Fruit fly (Drosophila melanogaster) whole organism, embryonic: ENCODE measurements around the gene dysf.
A peak's percentile ranks its signal among the peaks of the same experiment; 100 is the strongest.

ENCODE experiments used
- Asciz ChIP-seq: fragments of 200-800 bp; sonication (Bioruptor generic); optimal IDR thresholded peaks from 2 replicates; lab custom pipeline; 2017; ENCODE audit warnings: missing biosample characterization, mild to moderate bottlenecking, missing genetic modification characterization, missing genetic modification reagents
- BtbVII ChIP-seq: fragments of 200-800 bp; sonication (Bioruptor generic); optimal IDR thresholded peaks from 3 replicates; lab custom pipeline; 2017; ENCODE audit warnings: missing biosample characterization, mild to moderate bottlenecking, missing genetic modification characterization
- CG10209 ChIP-seq: fragments of 200-800 bp; sonication (Bioruptor generic); optimal IDR thresholded peaks from 3 replicates; lab custom pipeline; 2017; ENCODE audit warnings: missing biosample characterization, mild to moderate bottlenecking, missing genetic modification characterization, missing genetic modification reagents
- CG10431 ChIP-seq: fragments of 200-800 bp; sonication (Bioruptor generic); optimal IDR thresholded peaks from 3 replicates; lab custom pipeline; 2018; ENCODE audit warnings: missing biosample characterization, mild to moderate bottlenecking, missing genetic modification characterization
- CG10565 ChIP-seq: fragments of 200-800 bp; sonication (Bioruptor generic); optimal IDR thresholded peaks from 3 replicates; lab custom pipeline; 2016; ENCODE audit warnings: missing biosample characterization, mild to moderate bottlenecking, missing genetic modification characterization
- CG10654 ChIP-seq: fragments of 200-800 bp; sonication (Bioruptor generic); optimal IDR thresholded peaks from 2 replicates; lab custom pipeline; 2016; ENCODE audit warnings: missing biosample characterization, missing genetic modification characterization
- CG12071 ChIP-seq: fragments of 200-800 bp; sonication (Bioruptor generic); optimal IDR thresholded peaks from 3 replicates; lab custom pipeline; 2018; ENCODE audit warnings: missing biosample characterization, mild to moderate bottlenecking, missing genetic modification characterization
- CG12104 ChIP-seq: fragments of 200-800 bp; sonication (Bioruptor generic); optimal IDR thresholded peaks from 3 replicates; lab custom pipeline; 2016; ENCODE audit warnings: missing biosample characterization, missing genetic modification characterization
- CG13775 ChIP-seq: fragments of 200-800 bp; sonication (Bioruptor generic); optimal IDR thresholded peaks from 3 replicates; lab custom pipeline; 2017; ENCODE audit warnings: missing biosample characterization, mild to moderate bottlenecking, missing genetic modification characterization
- CG15601 ChIP-seq: fragments of 200-800 bp; sonication (Bioruptor generic); optimal IDR thresholded peaks from 3 replicates; lab custom pipeline; 2019; ENCODE audit warnings: missing biosample characterization, mild to moderate bottlenecking, missing genetic modification characterization, moderate library complexity
- CG1603 ChIP-seq: fragments of 200-800 bp; sonication (Bioruptor generic); optimal IDR thresholded peaks from 2 replicates; lab custom pipeline; 2019; ENCODE audit warnings: missing biosample characterization, mild to moderate bottlenecking, missing genetic modification characterization, moderate library complexity
- CG17829 ChIP-seq: fragments of 200-800 bp; optimal IDR thresholded peaks from 2 replicates; lab custom pipeline; 2019; ENCODE audit warnings: missing biosample characterization, mild to moderate bottlenecking, missing genetic modification characterization, moderate library complexity
- CG2678 ChIP-seq: fragments of 200-800 bp; sonication (Bioruptor generic); optimal IDR thresholded peaks from 3 replicates; lab custom pipeline; 2019; ENCODE audit warnings: missing biosample characterization, mild to moderate bottlenecking, missing genetic modification characterization, moderate library complexity
- CG31441 ChIP-seq: fragments of 200-800 bp; sonication (Bioruptor generic); IDR thresholded peaks from 2 replicates; pipeline ENCODE4 v1.3.6; 2022; ENCODE audit warnings: missing biosample characterization, missing genetic modification characterization
- CG32532 ChIP-seq: fragments of 200-800 bp; sonication (Bioruptor generic); IDR thresholded peaks from 2 replicates; pipeline ENCODE4 v1.3.6; 2022; ENCODE audit warnings: missing biosample characterization, missing genetic modification characterization
- CG32767 ChIP-seq: fragments of 200-800 bp; sonication (Bioruptor generic); IDR thresholded peaks from 2 replicates; pipeline ENCODE4 v1.3.6; 2022; ENCODE audit warnings: missing biosample characterization, missing genetic modification characterization
- CG4730 ChIP-seq: fragments of 200-800 bp; sonication (Bioruptor generic); IDR thresholded peaks from 2 replicates; pipeline ENCODE4 v1.3.6; 2022; ENCODE audit warnings: missing biosample characterization, missing genetic modification characterization
- CG6791 ChIP-seq: fragments of 200-800 bp; sonication (Bioruptor generic); IDR thresholded peaks from 3 replicates; pipeline ENCODE4 v1.3.6; 2022; ENCODE audit warnings: missing biosample characterization, missing genetic modification characterization; ENCODE audit not compliant: partially characterized antibody
- CG7745 ChIP-seq: fragments of 200-800 bp; sonication (Bioruptor generic); optimal IDR thresholded peaks from 2 replicates; lab custom pipeline; 2018; ENCODE audit warnings: missing biosample characterization, mild to moderate bottlenecking, missing genetic modification characterization, moderate library complexity
- CG7963 ChIP-seq: fragments of 200-800 bp; sonication (Bioruptor generic); IDR thresholded peaks from 3 replicates; pipeline ENCODE4 v1.3.6; 2022; ENCODE audit warnings: missing biosample characterization, missing genetic modification characterization; ENCODE audit not compliant: partially characterized antibody
- CG8478 ChIP-seq: fragments of >200 bp; optimal IDR thresholded peaks from 2 replicates; lab custom pipeline; 2018
- D ChIP-seq, 2 experiments: fragments of 200-800 bp in 1 of 2; fragments of >200 bp in 1 of 2; sonication (Bioruptor generic) in 1 of 2; optimal IDR thresholded peaks; 2 replicates in 1 of 2; 3 replicates in 1 of 2; lab custom pipeline; 2017; ENCODE audit warnings: mild to moderate bottlenecking in 1 of 2, missing biosample characterization in 1 of 2, missing genetic modification characterization in 1 of 2, missing genetic modification reagents in 1 of 2
- Dip2 ChIP-seq: fragments of 200-800 bp; sonication (Bioruptor generic); IDR thresholded peaks from 2 replicates; pipeline ENCODE4 v1.3.6; 2022; ENCODE audit warnings: missing biosample characterization, missing genetic modification characterization
- Ets65A ChIP-seq: fragments of 200-800 bp; sonication (Bioruptor generic); peaks from one replicate; lab custom pipeline; 2016; ENCODE audit warnings: missing biosample characterization, missing genetic modification characterization
- GATAe ChIP-seq: fragments of 200-800 bp; sonication (Bioruptor generic); conservative IDR thresholded peaks from 2 replicates; pipeline ENCODE4 v1.3.6; 2022; ENCODE audit warnings: missing biosample characterization, missing genetic modification characterization
- HLH4C ChIP-seq: fragments of 200-800 bp; sonication (Bioruptor generic); IDR thresholded peaks from 3 replicates; pipeline ENCODE4 v1.3.6; 2022; ENCODE audit warnings: missing biosample characterization, missing genetic modification characterization; ENCODE audit not compliant: partially characterized antibody
- Hand ChIP-seq: fragments of 200-800 bp; sonication (Bioruptor generic); optimal IDR thresholded peaks from 2 replicates; lab custom pipeline; 2017; ENCODE audit warnings: mild to moderate bottlenecking, missing biosample characterization, missing genetic modification reagents, missing genetic modification characterization
- Hsf ChIP-seq: fragments of 200-800 bp; sonication (Bioruptor generic); optimal IDR thresholded peaks from 3 replicates; lab custom pipeline; 2016; ENCODE audit warnings: missing biosample characterization, missing genetic modification characterization
- MBD-R2 ChIP-seq: fragments of 200-800 bp; sonication (Bioruptor generic); IDR thresholded peaks from 2 replicates; pipeline ENCODE4 v1.3.6; 2022; ENCODE audit warnings: missing biosample characterization, missing genetic modification characterization
- NC2α ChIP-seq: fragments of 200-800 bp; sonication (Bioruptor generic); optimal IDR thresholded peaks from 2 replicates; lab custom pipeline; 2016; ENCODE audit warnings: missing biosample characterization, missing genetic modification characterization
- NK7.1 ChIP-seq: fragments of 200-800 bp; sonication (Bioruptor generic); optimal IDR thresholded peaks from 3 replicates; lab custom pipeline; 2016; ENCODE audit warnings: missing biosample characterization, missing genetic modification characterization
- al ChIP-seq: fragments of 200-800 bp; sonication (Bioruptor generic); IDR thresholded peaks from 2 replicates; pipeline ENCODE4 v1.3.6; 2022; ENCODE audit warnings: missing biosample characterization, missing genetic modification characterization
- ato ChIP-seq: fragments of 200-800 bp; sonication (Bioruptor generic); IDR thresholded peaks from 2 replicates; pipeline ENCODE4 v1.3.6; 2022; ENCODE audit warnings: missing biosample characterization, missing genetic modification characterization; ENCODE audit not compliant: partially characterized antibody
- bab2 ChIP-seq: fragments of 200-800 bp; sonication (Bioruptor generic); optimal IDR thresholded peaks from 2 replicates; lab custom pipeline; 2016; ENCODE audit warnings: missing biosample characterization, missing genetic modification characterization
- chn ChIP-seq: fragments of 200-800 bp; sonication (Bioruptor generic); optimal IDR thresholded peaks from 2 replicates; lab custom pipeline; 2016; ENCODE audit warnings: missing biosample characterization, missing genetic modification characterization
- cwo ChIP-seq: fragments of 200-800 bp; sonication (Bioruptor generic); optimal IDR thresholded peaks from 3 replicates; lab custom pipeline; 2017; ENCODE audit warnings: missing biosample characterization, missing genetic modification characterization, mild to moderate bottlenecking, moderate library complexity, missing genetic modification reagents
- danr ChIP-seq: fragments of 200-800 bp; sonication (Bioruptor generic); IDR thresholded peaks from 2 replicates; pipeline ENCODE4 v1.3.6; 2022; ENCODE audit warnings: missing biosample characterization, missing genetic modification characterization
- fru ChIP-seq: fragments of >200 bp; optimal IDR thresholded peaks from 2 replicates; lab custom pipeline; 2017
- gsb-n ChIP-seq: fragments of 200-800 bp; sonication (Bioruptor generic); optimal IDR thresholded peaks from 3 replicates; lab custom pipeline; 2018; ENCODE audit warnings: missing biosample characterization, mild to moderate bottlenecking, missing genetic modification characterization
- gt ChIP-seq: fragments of 200-800 bp; sonication (Bioruptor generic); IDR thresholded peaks from 2 replicates; pipeline ENCODE4 v1.3.6; 2022; ENCODE audit warnings: missing biosample characterization, missing genetic modification characterization
- hkb ChIP-seq, 2 experiments: fragments of 200-800 bp in 1 of 2; fragments of >200 bp in 1 of 2; sonication (Bioruptor generic) in 1 of 2; IDR thresholded peaks in 1 of 2; optimal IDR thresholded peaks in 1 of 2; 2 replicates each; pipeline versions ENCODE4 v1.3.6 to Lab custom; 2017 to 2022; ENCODE audit warnings: missing biosample characterization in 1 of 2, missing genetic modification characterization in 1 of 2
- knrl ChIP-seq: fragments of 200-800 bp; sonication (Bioruptor generic); IDR thresholded peaks from 3 replicates; pipeline ENCODE4 v1.3.6; 2022; ENCODE audit warnings: missing biosample characterization, missing genetic modification characterization; ENCODE audit not compliant: partially characterized antibody
- mld ChIP-seq: fragments of 200-800 bp; sonication (Bioruptor generic); IDR thresholded peaks from 3 replicates; pipeline ENCODE4 v1.3.6; 2022; ENCODE audit warnings: missing biosample characterization, missing genetic modification characterization; ENCODE audit not compliant: partially characterized antibody
- sisA ChIP-seq: fragments of 200-800 bp; sonication (Bioruptor generic); IDR thresholded peaks from 2 replicates; pipeline ENCODE4 v1.3.6; 2022; ENCODE audit warnings: missing biosample characterization, missing genetic modification characterization
- sna ChIP-seq: fragments of 200-800 bp; sonication (Bioruptor generic); IDR thresholded peaks from 2 replicates; pipeline ENCODE4 v1.3.6; 2022; ENCODE audit warnings: missing biosample characterization, missing genetic modification characterization; ENCODE audit not compliant: partially characterized antibody
- sob ChIP-seq: fragments of 200-800 bp; sonication (Bioruptor generic); IDR thresholded peaks from 2 replicates; pipeline ENCODE4 v1.3.6; 2022; ENCODE audit warnings: missing biosample characterization, missing genetic modification characterization
- ssp ChIP-seq: fragments of 200-800 bp; sonication (Bioruptor generic); IDR thresholded peaks from 2 replicates; pipeline ENCODE4 v1.3.6; 2022; ENCODE audit warnings: missing biosample characterization, missing genetic modification characterization
- ttk ChIP-seq: fragments of 200-800 bp; sonication (Bioruptor generic); IDR thresholded peaks from 2 replicates; pipeline ENCODE4 v2.1.2; 2022; ENCODE audit warnings: missing biosample characterization, missing genetic modification characterization
- tx ChIP-seq: fragments of 200-800 bp; sonication (Bioruptor generic); optimal IDR thresholded peaks from 2 replicates; lab custom pipeline; 2016; ENCODE audit warnings: missing biosample characterization, missing genetic modification characterization

dysf gene

dm6 chr3R:26041417-26042101, 57.0 kb downstream of the dysf start, which contains the start of gene gro (continued):
- TF ChIP-seq MBD-R2 (peak; percentile 67), CG7745 (tag; lab: Kevin White, UChicago) (no peak), bab2 (peak; percentile 66), cwo (GFP tag; lab: Kevin White, UChicago) (no peak), CG13775 (GFP tag; lab: Kevin White, UChicago) (peak; percentile 72), CG4730 (peak; percentile 42; the same call in 1 of the 2 replicates), CG17829 (tag; lab: Kevin White, UChicago) (peak; percentile 69), CG1603 (tag; lab: Kevin White, UChicago) (peak; percentile 87), sisA (GFP tag; lab: Robert Waterston, UW) (peak; percentile 65), gt (peak; percentile 47; the same call in 1 of the 2 replicates), CG10654 (GFP tag; lab: Kevin White, UChicago) (peak; percentile 64), Hand (GFP tag; lab: Kevin White, UChicago) (peak; percentile 26), Hsf (GFP tag; lab: Kevin White, UChicago) (peak; percentile 78), danr (GFP tag; lab: Robert Waterston, UW) (no peak), tx (GFP tag; lab: Kevin White, UChicago) (peak; percentile 46), Asciz (peak; percentile 9), CG32767 (no peak), CG6791 (GFP tag; lab: Robert Waterston, UW) (peak; percentile 90), D (optimal IDR thresholded peaks at IDR 0.05; lab: Kevin White, UChicago) (no peak), D (GFP tag; optimal IDR thresholded peaks at IDR 0.05; lab: Kevin White, UChicago) (peak; percentile 26), CG32532 (GFP tag; lab: Robert Waterston, UW) (peak; percentile 65; the same call in 1 of the 2 replicates), CG12104 (GFP tag; lab: Kevin White, UChicago) (peak; percentile 71), HLH4C (peak; percentile 85), hkb (optimal IDR thresholded peaks at IDR 0.05; lab: Kevin White, UChicago) (no peak), hkb (GFP tag; IDR thresholded peaks at IDR 0.05; lab: Robert Waterston, UW) (peak; percentile 75), CG2678 (tag; lab: Kevin White, UChicago) (peak; percentile 26), Ets65A (peak; percentile 97), ttk (GFP tag; lab: Robert Waterston, UW) (peak; percentile 50; the same call in 1 of the 2 replicates), GATAe (no peak), chn (GFP tag; lab: Kevin White, UChicago) (peak; percentile 78), mld (GFP tag; lab: Robert Waterston, UW) (peak; percentile 68), ato (GFP tag; lab: Robert Waterston, UW) (peak; percentile 89), CG15601 (tag; lab: Kevin White, UChicago) (peak; percentile 47), CG10565 (no peak), CG12071 (peak; percentile 7), fru (lab: Kevin White, UChicago) (peak; percentile 7), sna (GFP tag; lab: Robert Waterston, UW) (peak; percentile 82; the same call in 1 of the 2 replicates), knrl (peak; percentile 76), CG10209 (GFP tag; lab: Kevin White, UChicago) (peak; percentile 52), sob (GFP tag; lab: Robert Waterston, UW) (peak; percentile 91), gsb-n (tag; lab: Kevin White, UChicago) (peak; percentile 63), CG10431 (GFP tag; lab: Kevin White, UChicago) (no peak), BtbVII (peak; percentile 27), CG7963 (GFP tag; lab: Robert Waterston, UW) (peak; percentile 82), al (GFP tag; lab: Robert Waterston, UW) (peak; percentile 53), CG31441 (GFP tag; lab: Robert Waterston, UW) (no peak), CG8478 (no peak), NK7.1 (peak; percentile 19), ssp (GFP tag; lab: Robert Waterston, UW) (peak; percentile 45), NC2α (GFP tag; lab: Kevin White, UChicago) (peak; percentile 54), Dip2 (GFP tag; lab: Robert Waterston, UW) (no peak)
